Worm (Caenorhabditis elegans) whole organism, L1 larva: ENCODE results near the gene clec-149.

Experiments used
- C04F5.9 ChIP-seq: sonication (generic microtip); optimal IDR thresholded peaks from 2 replicates; lab custom pipeline; 2016; ENCODE audit warnings: missing genetic modification characterization, missing compliant biosample characterization
- C16A3.4 ChIP-seq: fragments of 150-350 bp; optimal IDR thresholded peaks from 2 replicates; lab custom pipeline; 2014; ENCODE audit warnings: missing biosample characterization, missing genetic modification characterization
- aha-1 ChIP-seq: fragments of 150-350 bp; optimal IDR thresholded peaks from 2 replicates; lab custom pipeline; 2014; ENCODE audit warnings: missing biosample characterization, missing genetic modification characterization
- alr-1 ChIP-seq: fragments of 200-800 bp; sonication (Bioruptor generic); optimal IDR thresholded peaks from 2 replicates; lab custom pipeline; 2018; ENCODE audit warnings: borderline replicate concordance, mild to moderate bottlenecking, missing genetic modification characterization, missing compliant biosample characterization
- ceh-63 ChIP-seq: fragments of 200-800 bp; sonication (Bioruptor generic); optimal IDR thresholded peaks from 2 replicates; lab custom pipeline; 2018; ENCODE audit warnings: mild to moderate bottlenecking, missing genetic modification characterization, missing compliant biosample characterization
- ceh-8 ChIP-seq: fragments of 200-800 bp; sonication (Bioruptor generic); optimal IDR thresholded peaks from 2 replicates; lab custom pipeline; 2018; ENCODE audit warnings: mild to moderate bottlenecking, missing genetic modification characterization, moderate library complexity, missing compliant biosample characterization
- ceh-82 ChIP-seq, 3 experiments: fragments of 150-350 bp in 1 of 3; sonication (generic microtip) in 2 of 3; optimal IDR thresholded peaks; 2 replicates each; lab custom pipeline; 2014 to 2017; ENCODE audit warnings: missing biosample characterization in 3 of 3, missing genetic modification characterization in 3 of 3
- ceh-88 ChIP-seq: fragments of 200-800 bp; sonication (Bioruptor generic); IDR thresholded peaks from 2 replicates; pipeline ENCODE4 v1.3.6; 2022; ENCODE audit warnings: missing genetic modification characterization, missing compliant biosample characterization
- ceh-90 ChIP-seq: sonication (generic microtip); optimal IDR thresholded peaks from 2 replicates; lab custom pipeline; 2016; ENCODE audit warnings: missing genetic modification characterization, missing compliant biosample characterization
- ces-1 ChIP-seq: fragments of 150-350 bp; optimal IDR thresholded peaks from 2 replicates; lab custom pipeline; 2014; ENCODE audit warnings: missing biosample characterization, missing genetic modification reagents, missing genetic modification characterization
- dpl-1 ChIP-seq, 3 experiments: fragments of 150-350 bp in 2 of 3; sonication (generic microtip) in 1 of 3; optimal IDR thresholded peaks; 2 replicates each; lab custom pipeline; 2014 to 2017; ENCODE audit warnings: missing biosample characterization in 3 of 3, missing genetic modification characterization in 3 of 3, missing genetic modification reagents in 3 of 3
- dsc-1 ChIP-seq: sonication (generic microtip); optimal IDR thresholded peaks from 2 replicates; lab custom pipeline; 2016; ENCODE audit warnings: mild to moderate bottlenecking, missing genetic modification characterization, missing compliant biosample characterization
- egl-27 ChIP-seq, 2 experiments: fragments of 150-350 bp in 1 of 2; sonication (generic microtip); optimal IDR thresholded peaks; 3 replicates each; lab custom pipeline; 2017 to 2018; ENCODE audit warnings: missing biosample characterization in 2 of 2, missing genetic modification characterization in 2 of 2, missing genetic modification reagents in 2 of 2
- elt-2 ChIP-seq: sonication (generic microtip); optimal IDR thresholded peaks from 2 replicates; lab custom pipeline; 2016; ENCODE audit warnings: missing genetic modification characterization, mild to moderate bottlenecking, inconsistent platforms, missing compliant biosample characterization, missing genetic modification reagents
- ets-5 ChIP-seq: fragments of 200-800 bp; sonication (Bioruptor generic); IDR thresholded peaks from 2 replicates; pipeline ENCODE4 v1.3.6; 2022; ENCODE audit warnings: missing genetic modification characterization, missing compliant biosample characterization
- fkh-4 ChIP-seq: sonication (generic microtip); optimal IDR thresholded peaks from 2 replicates; lab custom pipeline; 2016; ENCODE audit warnings: missing compliant biosample characterization, missing genetic modification characterization, borderline replicate concordance
- hpl-2 ChIP-seq: fragments of 150-350 bp; optimal IDR thresholded peaks from 2 replicates; lab custom pipeline; 2014; ENCODE audit warnings: missing biosample characterization, missing genetic modification reagents, missing genetic modification characterization
- jun-1 ChIP-seq: fragments of 150-350 bp; optimal IDR thresholded peaks from 2 replicates; lab custom pipeline; 2014; ENCODE audit warnings: missing biosample characterization, missing genetic modification reagents, missing genetic modification characterization
- lin-13 ChIP-seq: fragments of 150-350 bp; optimal IDR thresholded peaks from 2 replicates; lab custom pipeline; 2014; ENCODE audit warnings: missing biosample characterization, missing genetic modification reagents, missing genetic modification characterization
- lin-14 ChIP-seq: fragments of 200-800 bp; sonication (Bioruptor generic); optimal IDR thresholded peaks from 2 replicates; lab custom pipeline; 2018; ENCODE audit warnings: mild to moderate bottlenecking, missing genetic modification characterization, moderate library complexity, missing compliant biosample characterization
- lin-15B ChIP-seq: fragments of 150-350 bp; sonication (generic microtip); optimal IDR thresholded peaks from 3 replicates; lab custom pipeline; 2014; ENCODE audit warnings: missing biosample characterization, missing genetic modification characterization
- lir-3 ChIP-seq: sonication (generic microtip); optimal IDR thresholded peaks from 2 replicates; lab custom pipeline; 2016; ENCODE audit warnings: mild to moderate bottlenecking, missing genetic modification characterization, moderate library complexity, missing compliant biosample characterization; ENCODE audit not compliant: poor library complexity
- nhr-11 ChIP-seq: fragments of 150-350 bp; optimal IDR thresholded peaks from 2 replicates; lab custom pipeline; 2014; ENCODE audit warnings: missing biosample characterization, missing genetic modification characterization
- nhr-19 ChIP-seq: fragments of 200-800 bp; sonication (Bioruptor generic); conservative IDR thresholded peaks from 2 replicates; pipeline ENCODE4 v1.3.6; 2022; ENCODE audit warnings: missing genetic modification characterization, missing compliant biosample characterization
- nhr-20 ChIP-seq: sonication (generic microtip); optimal IDR thresholded peaks from 2 replicates; lab custom pipeline; 2016; ENCODE audit warnings: mild to moderate bottlenecking, missing genetic modification characterization, missing compliant biosample characterization
- nhr-28 ChIP-seq: fragments of 150-350 bp; optimal IDR thresholded peaks from 2 replicates; lab custom pipeline; 2014; ENCODE audit warnings: missing biosample characterization, missing genetic modification characterization
- nhr-71 ChIP-seq: sonication (generic microtip); optimal IDR thresholded peaks from 2 replicates; lab custom pipeline; 2016; ENCODE audit warnings: mild to moderate bottlenecking, missing genetic modification characterization, moderate library complexity, missing compliant biosample characterization
- nhr-76 ChIP-seq: sonication (generic microtip); optimal IDR thresholded peaks from 2 replicates; lab custom pipeline; 2017; ENCODE audit warnings: missing biosample characterization, missing genetic modification characterization
- nhr-77 ChIP-seq: fragments of 150-350 bp; optimal IDR thresholded peaks from 2 replicates; lab custom pipeline; 2014; ENCODE audit warnings: missing biosample characterization, missing genetic modification characterization
- pax-3 ChIP-seq: fragments of 200-800 bp; sonication (Bioruptor generic); optimal IDR thresholded peaks from 2 replicates; lab custom pipeline; 2018; ENCODE audit warnings: mild to moderate bottlenecking, missing genetic modification characterization, moderate library complexity, missing compliant biosample characterization
- skn-1 ChIP-seq: fragments of 150-350 bp; optimal IDR thresholded peaks from 2 replicates; lab custom pipeline; 2014; ENCODE audit warnings: missing biosample characterization, missing genetic modification characterization
- snpc-4 ChIP-seq: fragments of 150-350 bp; optimal IDR thresholded peaks from 2 replicates; lab custom pipeline; 2014; ENCODE audit warnings: missing biosample characterization, missing genetic modification characterization
- sptf-1 ChIP-seq: fragments of 150-350 bp; optimal IDR thresholded peaks from 2 replicates; lab custom pipeline; 2014; ENCODE audit warnings: missing biosample characterization, missing genetic modification characterization
- sup-37 ChIP-seq: fragments of 200-800 bp; sonication (Bioruptor generic); optimal IDR thresholded peaks from 2 replicates; lab custom pipeline; 2018; ENCODE audit warnings: mild to moderate bottlenecking, missing genetic modification characterization, missing compliant biosample characterization
- tbx-2 ChIP-seq: sonication (generic microtip); optimal IDR thresholded peaks from 2 replicates; lab custom pipeline; 2016; ENCODE audit warnings: missing genetic modification characterization, missing compliant biosample characterization
- tlp-1 ChIP-seq: fragments of 150-350 bp; optimal IDR thresholded peaks from 2 replicates; lab custom pipeline; 2014; ENCODE audit warnings: missing biosample characterization, missing genetic modification characterization
- unc-130 ChIP-seq: fragments of 150-350 bp; optimal IDR thresholded peaks from 2 replicates; lab custom pipeline; 2017; ENCODE audit warnings: missing biosample characterization, missing genetic modification characterization, inconsistent platforms
- unc-30 ChIP-seq: sonication (generic microtip); optimal IDR thresholded peaks from 2 replicates; lab custom pipeline; 2017; ENCODE audit warnings: missing biosample characterization, missing genetic modification characterization
- unc-86 ChIP-seq: sonication (generic microtip); optimal IDR thresholded peaks from 2 replicates; lab custom pipeline; 2016; ENCODE audit warnings: missing genetic modification characterization, missing compliant biosample characterization
- unc-98 ChIP-seq: fragments of 200-800 bp; sonication (Bioruptor generic); IDR thresholded peaks from 2 replicates; pipeline ENCODE4 v1.3.6; 2022; ENCODE audit warnings: missing genetic modification characterization, missing compliant biosample characterization
- xbp-1 ChIP-seq: sonication (generic microtip); optimal IDR thresholded peaks from 2 replicates; lab custom pipeline; 2016; ENCODE audit warnings: missing genetic modification characterization, missing compliant biosample characterization
- zag-1 ChIP-seq: fragments of 150-350 bp; optimal IDR thresholded peaks from 2 replicates; lab custom pipeline; 2014; ENCODE audit warnings: missing biosample characterization, missing genetic modification characterization
- ztf-4 ChIP-seq: fragments of 150-350 bp; optimal IDR thresholded peaks from 2 replicates; lab custom pipeline; 2014; ENCODE audit warnings: missing biosample characterization, missing genetic modification characterization

clec-149 gene

ce11 chrIII:835713-836278, 12.8 kb downstream of the clec-149 start (continued):
- no peak for TF ChIP-seq egl-27 (tag; optimal IDR thresholded peaks at IDR 0.05; lab: Kevin White, UChicago)
- peak; percentile 51 for TF ChIP-seq nhr-77 (tag; lab: Kevin White, UChicago)
- TF ChIP-seq unc-130 = no peak
- no peak for TF ChIP-seq aha-1 (tag; lab: Kevin White, UChicago)
- no peak for TF ChIP-seq unc-30 (tag; lab: Kevin White, UChicago)
- TF ChIP-seq snpc-4 (tag; lab: Kevin White, UChicago) = no peak
- peak; percentile 18 for TF ChIP-seq xbp-1 (tag; lab: Kevin White, UChicago)
- TF ChIP-seq ets-5 (GFP tag; lab: Robert Waterston, UW) = peak; percentile 94; the same call in 1 of the 2 replicates
- no peak for TF ChIP-seq lin-15B (tag; lab: Kevin White, UChicago)
- no peak for TF ChIP-seq hpl-2 (GFP tag; lab: Kevin White, UChicago)
- TF ChIP-seq sptf-1 (tag; lab: Kevin White, UChicago) = no peak
- peak; percentile 71 for TF ChIP-seq pax-3 (tag; lab: Kevin White, UChicago)
- TF ChIP-seq nhr-20 (tag; lab: Kevin White, UChicago) = peak; percentile 31
- peak; percentile 22 for TF ChIP-seq nhr-11 (tag; lab: Kevin White, UChicago)
- no peak for TF ChIP-seq zag-1 (tag; lab: Kevin White, UChicago)
- TF ChIP-seq ces-1 (GFP tag; lab: Kevin White, UChicago) = no peak
- TF ChIP-seq skn-1 (tag; lab: Kevin White, UChicago) = peak; percentile 30
- TF ChIP-seq ceh-63 (GFP tag; lab: Kevin White, UChicago) = no peak
- TF ChIP-seq nhr-76 = no peak
- peak; percentile 42; the same call in 1 of the 2 replicates for TF ChIP-seq nhr-19 (GFP tag; lab: Robert Waterston, UW)
- peak; percentile 68 for TF ChIP-seq jun-1 (tag; lab: Kevin White, UChicago)
- TF ChIP-seq dpl-1 (GFP tag; optimal IDR thresholded peaks at IDR 0.05; lab: Kevin White, UChicago) = no peak
- no peak for TF ChIP-seq C04F5.9 (tag; lab: Kevin White, UChicago)
- no peak for TF ChIP-seq alr-1 (tag; lab: Kevin White, UChicago)
- TF ChIP-seq tbx-2 (tag; lab: Kevin White, UChicago) = no peak
- peak; percentile 75 for TF ChIP-seq nhr-71 (tag; lab: Kevin White, UChicago)
- TF ChIP-seq unc-86 (tag; lab: Kevin White, UChicago) = peak; percentile 47
- TF ChIP-seq fkh-4 (tag; lab: Kevin White, UChicago) = no peak
- peak; percentile 74 for TF ChIP-seq sup-37 (GFP tag; lab: Kevin White, UChicago)
- TF ChIP-seq lir-3 (tag; lab: Kevin White, UChicago) = no peak
- TF ChIP-seq tlp-1 (tag; lab: Kevin White, UChicago) = no peak
- TF ChIP-seq unc-98 (GFP tag; lab: Robert Waterston, UW) = no peak
- TF ChIP-seq C16A3.4 = peak; percentile 23
- no peak for TF ChIP-seq ceh-90 (tag; lab: Kevin White, UChicago)
- TF ChIP-seq ztf-4 (tag; lab: Kevin White, UChicago) = peak; percentile 81
- TF ChIP-seq ceh-8 = peak; percentile 26
- TF ChIP-seq lin-14 = peak; percentile 11
- peak; percentile 29 for TF ChIP-seq elt-2 (tag; lab: Kevin White, UChicago)
- no peak for TF ChIP-seq lin-13 (GFP tag; lab: Kevin White, UChicago)

DNA sequence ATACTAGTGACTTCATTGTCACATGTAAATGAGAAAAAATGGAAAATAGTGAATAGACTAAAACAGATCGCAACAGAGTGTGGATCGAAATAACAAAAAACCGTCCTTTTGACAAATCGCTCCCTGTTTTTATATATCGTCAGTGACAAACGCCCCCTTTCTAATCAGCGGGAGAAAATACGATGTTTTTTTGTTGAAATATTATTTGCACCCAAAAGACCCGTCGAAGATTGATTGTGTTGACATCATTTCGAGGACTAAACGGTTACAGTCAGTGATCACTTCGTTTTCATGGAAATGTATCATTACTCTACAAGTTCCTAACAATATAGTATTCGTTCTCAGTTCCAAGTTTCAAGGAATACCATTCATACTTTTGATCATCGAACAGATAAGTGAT, 16.5 kb downstream of the clec-149 start, which contains the start of gene dos-3:
Gene dos-3, minus strand, starts transcription at position 101 of the 400 bp plus-strand sequence.
- no peak for TF ChIP-seq dsc-1
- TF ChIP-seq nhr-77 (tag; lab: Kevin White, UChicago) = no peak
- TF ChIP-seq C04F5.9 (tag; lab: Kevin White, UChicago) = no peak
- TF ChIP-seq ceh-82 (tag; optimal IDR thresholded peaks at IDR 0.05; lab: Kevin White, UChicago) = no peak
- TF ChIP-seq snpc-4 (tag; lab: Kevin White, UChicago) = no peak
- TF ChIP-seq skn-1 (tag; lab: Kevin White, UChicago) = no peak
- TF ChIP-seq nhr-11 (tag; lab: Kevin White, UChicago) = no peak
- TF ChIP-seq ceh-88 (GFP tag; lab: Robert Waterston, UW) = no peak
- no peak for TF ChIP-seq nhr-28 (tag; lab: Kevin White, UChicago)
